Worm (Caenorhabditis elegans) whole organism, L4 larva: ENCODE measurements around the gene ZK632.11.

Source experiments
- D1046.2 ChIP-seq: fragments of 200-800 bp; sonication (Bioruptor generic); IDR thresholded peaks from 2 replicates; pipeline ENCODE4 v1.3.6; 2022; ENCODE audit warnings: missing genetic modification characterization, missing compliant biosample characterization
- F10B5.3 ChIP-seq: sonication (generic microtip); optimal IDR thresholded peaks from 2 replicates; lab custom pipeline; 2016; ENCODE audit warnings: mild to moderate bottlenecking, missing genetic modification characterization, missing compliant biosample characterization
- F44E2.7 ChIP-seq: fragments of 200-800 bp; sonication (Bioruptor generic); IDR thresholded peaks from 2 replicates; pipeline ENCODE4 v2.1.2; 2022; ENCODE audit warnings: missing genetic modification characterization, missing compliant biosample characterization
- T20F7.1 ChIP-seq: fragments of 200-800 bp; sonication (Bioruptor generic); optimal IDR thresholded peaks from 2 replicates; lab custom pipeline; 2018; ENCODE audit warnings: mild to moderate bottlenecking, missing genetic modification characterization, missing compliant biosample characterization
- Y105C5A.15 ChIP-seq: fragments of 200-800 bp; sonication (Bioruptor generic); IDR thresholded peaks from 2 replicates; pipeline ENCODE4 v1.3.6; 2022; ENCODE audit warnings: missing genetic modification characterization, missing compliant biosample characterization
- Y48G9A.11 ChIP-seq: fragments of 200-800 bp; sonication (Bioruptor generic); IDR thresholded peaks from 2 replicates; pipeline ENCODE4 v1.3.6; 2022; ENCODE audit warnings: missing genetic modification reagents, missing genetic modification characterization, missing compliant biosample characterization
- aha-1 ChIP-seq: fragments of 150-350 bp; peaks from one replicate; lab custom pipeline; 2014; ENCODE audit warnings: missing biosample characterization, missing genetic modification characterization
- cey-2 ChIP-seq: sonication (generic microtip); optimal IDR thresholded peaks from 3 replicates; lab custom pipeline; 2017; ENCODE audit warnings: missing genetic modification characterization, mild to moderate bottlenecking, missing compliant biosample characterization, antibody characterized with exemption, borderline replicate concordance; ENCODE audit not compliant: insufficient read depth
- ctbp-1 ChIP-seq: fragments of 200-800 bp; sonication (Bioruptor generic); IDR thresholded peaks from 2 replicates; pipeline ENCODE4 v1.3.6; 2022; ENCODE audit warnings: missing genetic modification reagents, missing genetic modification characterization, missing compliant biosample characterization
- daf-16 ChIP-seq, 3 experiments: sonication (generic microtip); optimal IDR thresholded peaks; 2 replicates each; lab custom pipeline; 2016 to 2017; ENCODE audit warnings: missing genetic modification characterization in 3 of 3, missing genetic modification reagents in 3 of 3, mild to moderate bottlenecking in 2 of 3, missing compliant biosample characterization in 2 of 3, missing biosample characterization in 1 of 3, moderate library complexity in 1 of 3
- daf-19 ChIP-seq: fragments of 200-800 bp; sonication (Bioruptor generic); conservative IDR thresholded peaks from 2 replicates; pipeline ENCODE4 v1.3.6; 2022; ENCODE audit warnings: missing genetic modification characterization, missing compliant biosample characterization
- dmd-6 ChIP-seq: fragments of 200-800 bp; sonication (Bioruptor generic); IDR thresholded peaks from 2 replicates; pipeline ENCODE4 v1.3.6; 2022; ENCODE audit warnings: missing genetic modification reagents, missing genetic modification characterization, missing compliant biosample characterization
- dmd-9 ChIP-seq: fragments of 200-800 bp; sonication (Bioruptor generic); IDR thresholded peaks from 2 replicates; pipeline ENCODE4 v1.3.6; 2022; ENCODE audit warnings: missing genetic modification reagents, missing genetic modification characterization, missing compliant biosample characterization
- dpl-1 ChIP-seq: fragments of 150-350 bp; optimal IDR thresholded peaks from 2 replicates; lab custom pipeline; 2014; ENCODE audit warnings: missing biosample characterization, missing genetic modification reagents, missing genetic modification characterization
- dve-1 ChIP-seq: sonication (generic microtip); optimal IDR thresholded peaks from 2 replicates; lab custom pipeline; 2017; ENCODE audit warnings: antibody characterized with exemption, mild to moderate bottlenecking, missing genetic modification characterization, missing compliant biosample characterization; ENCODE audit not compliant: insufficient read depth
- egl-27 ChIP-seq: sonication (generic microtip); optimal IDR thresholded peaks from 3 replicates; lab custom pipeline; 2017; ENCODE audit warnings: missing biosample characterization, missing genetic modification reagents, missing genetic modification characterization
- hif-1 ChIP-seq, 2 experiments: sonication (generic microtip); optimal IDR thresholded peaks; 2 replicates each; lab custom pipeline; 2016 to 2017; ENCODE audit warnings: missing compliant biosample characterization in 2 of 2, missing genetic modification characterization in 2 of 2, missing genetic modification reagents in 2 of 2, missing genotype in 2 of 2, mild to moderate bottlenecking in 1 of 2
- hmg-1.1 ChIP-seq: fragments of 200-800 bp; sonication (Bioruptor generic); IDR thresholded peaks from 2 replicates; pipeline ENCODE4 v1.3.6; 2022; ENCODE audit warnings: missing genetic modification reagents, missing genetic modification characterization, missing compliant biosample characterization
- lin-1 ChIP-seq: fragments of 200-800 bp; sonication (Bioruptor generic); IDR thresholded peaks from 2 replicates; pipeline ENCODE4 v1.3.6; 2022; ENCODE audit warnings: missing genetic modification reagents, missing genetic modification characterization, missing compliant biosample characterization
- lin-29 ChIP-seq: fragments of 200-800 bp; sonication (Bioruptor generic); IDR thresholded peaks from 2 replicates; pipeline ENCODE4 v1.3.6; 2022; ENCODE audit warnings: missing genetic modification reagents, missing genetic modification characterization, missing compliant biosample characterization
- lin-38 ChIP-seq: fragments of 200-800 bp; sonication (Bioruptor generic); IDR thresholded peaks from 2 replicates; pipeline ENCODE4 v1.3.6; 2022; ENCODE audit warnings: missing genetic modification reagents, missing genetic modification characterization, missing compliant biosample characterization
- lir-3 ChIP-seq: sonication (generic microtip); optimal IDR thresholded peaks from 2 replicates; lab custom pipeline; 2016; ENCODE audit warnings: mild to moderate bottlenecking, missing genetic modification characterization, missing compliant biosample characterization
- lsy-2 ChIP-seq, 2 experiments: fragments of 150-350 bp in 1 of 2; sonication (generic microtip) in 1 of 2; optimal IDR thresholded peaks; 2 replicates each; lab custom pipeline; 2014 to 2017; ENCODE audit warnings: missing biosample characterization in 2 of 2, missing genetic modification characterization in 2 of 2
- madf-9 ChIP-seq: fragments of 200-800 bp; sonication (Bioruptor generic); conservative IDR thresholded peaks from 2 replicates; pipeline ENCODE4 v1.3.6; 2022; ENCODE audit warnings: missing genetic modification reagents, missing genetic modification characterization, missing compliant biosample characterization
- mdl-1 ChIP-seq, 2 experiments: fragments of 150-350 bp in 1 of 2; sonication (generic microtip) in 1 of 2; optimal IDR thresholded peaks; 2 replicates each; lab custom pipeline; 2014 to 2017; ENCODE audit warnings: missing biosample characterization in 2 of 2, missing genetic modification characterization in 2 of 2
- mdt-29 ChIP-seq: fragments of 200-800 bp; sonication (Bioruptor generic); IDR thresholded peaks from 2 replicates; pipeline ENCODE4 v1.3.6; 2022; ENCODE audit warnings: missing genetic modification reagents, missing genetic modification characterization, missing compliant biosample characterization
- mep-1 ChIP-seq: fragments of 150-350 bp; sonication (generic microtip); optimal IDR thresholded peaks from 3 replicates; lab custom pipeline; 2014; ENCODE audit warnings: missing biosample characterization, missing genetic modification characterization
- mes-2 ChIP-seq: sonication (generic microtip); optimal IDR thresholded peaks from 2 replicates; lab custom pipeline; 2016; ENCODE audit warnings: missing genotype, mild to moderate bottlenecking, missing genetic modification characterization, missing compliant biosample characterization; ENCODE audit not compliant: poor library complexity, severe bottlenecking
- nhr-102 ChIP-seq: sonication (generic microtip); optimal IDR thresholded peaks from 2 replicates; lab custom pipeline; 2016; ENCODE audit warnings: mild to moderate bottlenecking, missing genetic modification characterization, moderate library complexity, missing compliant biosample characterization
- nhr-111 ChIP-seq: fragments of 200-800 bp; sonication (Bioruptor generic); optimal IDR thresholded peaks from 2 replicates; lab custom pipeline; 2018; ENCODE audit warnings: mild to moderate bottlenecking, missing genetic modification characterization, missing compliant biosample characterization
- nhr-25 ChIP-seq: sonication (generic microtip); optimal IDR thresholded peaks from 2 replicates; lab custom pipeline; 2017; ENCODE audit warnings: missing genetic modification characterization, mild to moderate bottlenecking, missing compliant biosample characterization, antibody characterized with exemption, moderate library complexity, borderline replicate concordance; ENCODE audit not compliant: insufficient read depth
- nhr-28 ChIP-seq: fragments of 150-350 bp; optimal IDR thresholded peaks from 2 replicates; lab custom pipeline; 2014; ENCODE audit warnings: missing biosample characterization, missing genetic modification characterization
- nhr-42 ChIP-seq: fragments of 200-800 bp; sonication (Bioruptor generic); IDR thresholded peaks from 2 replicates; pipeline ENCODE4 v1.3.6; 2022; ENCODE audit warnings: missing genetic modification characterization, missing compliant biosample characterization
- nhr-6 ChIP-seq: fragments of 150-350 bp; optimal IDR thresholded peaks from 2 replicates; lab custom pipeline; 2014; ENCODE audit warnings: missing biosample characterization, missing genetic modification characterization
- nhr-76 ChIP-seq: fragments of 150-350 bp; optimal IDR thresholded peaks from 2 replicates; lab custom pipeline; 2014; ENCODE audit warnings: missing biosample characterization, missing genetic modification characterization
- nhr-77 ChIP-seq: fragments of 150-350 bp; optimal IDR thresholded peaks from 2 replicates; lab custom pipeline; 2014; ENCODE audit warnings: missing biosample characterization, missing genetic modification characterization
- pha-4 ChIP-seq, 2 experiments: fragments of 150-350 bp in 1 of 2; fragments of 200-800 bp in 1 of 2; sonication (Bioruptor generic) in 1 of 2; IDR thresholded peaks in 1 of 2; optimal IDR thresholded peaks in 1 of 2; 2 replicates each; pipeline versions ENCODE4 v1.3.6 to Lab custom; 2014 to 2022; ENCODE audit warnings: missing genetic modification characterization in 2 of 2, missing genetic modification reagents in 2 of 2, missing biosample characterization in 1 of 2, missing compliant biosample characterization in 1 of 2
- php-3 ChIP-seq: fragments of 200-800 bp; sonication (Bioruptor generic); IDR thresholded peaks from 2 replicates; pipeline ENCODE4 v1.3.6; 2022; ENCODE audit warnings: missing genetic modification reagents, missing genetic modification characterization, missing compliant biosample characterization
- skn-1 ChIP-seq: fragments of 150-350 bp; optimal IDR thresholded peaks from 2 replicates; lab custom pipeline; 2014; ENCODE audit warnings: missing biosample characterization, missing genetic modification characterization
- snpc-4 ChIP-seq: fragments of 150-350 bp; optimal IDR thresholded peaks from 2 replicates; lab custom pipeline; 2014; ENCODE audit warnings: missing biosample characterization, missing genetic modification characterization
- vab-7 ChIP-seq: fragments of 200-800 bp; sonication (Bioruptor generic); IDR thresholded peaks from 2 replicates; pipeline ENCODE4 v1.3.6; 2022; ENCODE audit warnings: missing genetic modification reagents, missing genetic modification characterization, missing compliant biosample characterization
- zfp-2 ChIP-seq: sonication (generic microtip); optimal IDR thresholded peaks from 2 replicates; lab custom pipeline; 2016; ENCODE audit warnings: mild to moderate bottlenecking, missing genetic modification characterization, missing compliant biosample characterization
- zfp-3 ChIP-seq: fragments of 200-800 bp; sonication (Bioruptor generic); conservative IDR thresholded peaks from 2 replicates; pipeline ENCODE4 v1.3.6; 2022; ENCODE audit warnings: missing genetic modification reagents, missing genetic modification characterization, missing compliant biosample characterization
- zip-2 ChIP-seq: fragments of 150-350 bp; optimal IDR thresholded peaks from 2 replicates; lab custom pipeline; 2014; ENCODE audit warnings: missing biosample characterization, missing genetic modification characterization
- ztf-7 ChIP-seq: fragments of 150-350 bp; optimal IDR thresholded peaks from 2 replicates; lab custom pipeline; 2014; ENCODE audit warnings: missing biosample characterization, missing genetic modification characterization

The ZK632.11 gene

DNA sequence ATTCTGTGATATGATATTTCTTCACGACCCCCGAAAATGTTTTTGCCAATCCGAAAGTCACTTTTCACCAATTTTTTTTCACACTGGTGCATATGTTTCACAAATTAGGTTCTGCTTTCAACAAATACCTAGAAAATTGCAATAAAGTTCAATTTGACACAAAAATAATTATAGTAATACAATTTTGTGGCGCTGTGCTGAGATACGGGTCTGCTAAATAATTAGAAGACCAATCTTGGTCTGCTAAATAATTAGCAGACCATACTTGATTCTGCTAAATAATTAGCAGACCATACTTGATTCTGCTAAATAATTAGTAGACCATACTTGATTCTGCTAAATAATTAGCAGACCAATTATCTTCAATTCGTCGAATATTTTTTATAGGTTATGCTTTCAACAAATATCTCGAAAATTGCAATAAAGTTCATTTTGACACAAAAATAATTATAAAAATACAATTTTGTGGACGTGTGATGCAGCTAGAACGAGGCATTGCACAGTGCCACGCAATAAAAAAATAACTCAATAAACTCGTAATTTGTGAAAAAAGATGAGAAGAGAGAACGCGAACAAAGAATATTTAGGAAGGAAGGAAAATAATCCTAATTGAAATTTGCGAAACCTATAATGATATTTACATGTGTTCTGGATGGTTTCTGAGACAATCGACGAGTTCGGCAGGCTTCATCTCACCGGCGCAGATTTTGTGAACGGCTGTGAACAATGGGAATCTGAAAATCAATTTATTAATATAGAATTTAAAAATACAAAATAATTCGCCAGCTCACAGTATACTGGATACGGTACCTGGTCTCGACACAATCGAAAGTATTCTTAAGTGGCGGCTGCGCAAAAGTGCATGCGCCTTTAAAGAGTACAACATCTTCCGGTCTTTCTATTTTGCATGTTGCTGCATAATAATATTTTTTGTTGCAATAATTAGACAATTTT, 26.2 kb downstream of the ZK632.11 start:
- TF ChIP-seq lin-1 (GFP tag; lab: Robert Waterston, UW) = 0 out of 2 replicates have a peak, but pooled peaks have one; percentile 17
- TF ChIP-seq madf-9 (GFP tag; lab: Robert Waterston, UW) = no peak
- no peak for TF ChIP-seq nhr-25 (tag; lab: Kevin White, UChicago)
- TF ChIP-seq mdt-29 (GFP tag; lab: Robert Waterston, UW) = no peak
- TF ChIP-seq ztf-7 (tag; lab: Kevin White, UChicago) = no peak
- no peak for TF ChIP-seq daf-16 (GFP tag; optimal IDR thresholded peaks at IDR 0.05; lab: Kevin White, UChicago)
- TF ChIP-seq daf-16 (tag; optimal IDR thresholded peaks at IDR 0.05; lab: Kevin White, UChicago) = peak; percentile 1
- TF ChIP-seq zfp-2 = no peak
- TF ChIP-seq nhr-6 (tag; lab: Kevin White, UChicago) = no peak
- TF ChIP-seq aha-1 = peak; percentile 1
- TF ChIP-seq pha-4 (GFP tag; IDR thresholded peaks at IDR 0.05; lab: Robert Waterston, UW) = no peak
- no peak for TF ChIP-seq pha-4 (tag; optimal IDR thresholded peaks at IDR 0.05; lab: Kevin White, UChicago)
- TF ChIP-seq dmd-6 (GFP tag; lab: Robert Waterston, UW) = no peak
- 0 out of 2 replicates have a peak, but pooled peaks have one; percentile 35 for TF ChIP-seq php-3 (GFP tag; lab: Robert Waterston, UW)
- no peak for TF ChIP-seq skn-1 (tag; lab: Kevin White, UChicago)
- no peak for TF ChIP-seq ctbp-1 (GFP tag; lab: Robert Waterston, UW)
- TF ChIP-seq nhr-111 = no peak
- TF ChIP-seq hmg-1.1 (GFP tag; lab: Robert Waterston, UW) = no peak
- no peak for TF ChIP-seq dve-1
- TF ChIP-seq nhr-102 = no peak
- TF ChIP-seq zfp-3 (GFP tag; lab: Robert Waterston, UW) = peak; percentile 59; the same call in 1 of the 2 replicates
- 0 out of 2 replicates have a peak, but pooled peaks have one; percentile 27 for TF ChIP-seq Y105C5A.15 (GFP tag; lab: Robert Waterston, UW)
- no peak for TF ChIP-seq egl-27 (tag; lab: Kevin White, UChicago)
- TF ChIP-seq mes-2 (tag; lab: Kevin White, UChicago) = peak; percentile 18
- TF ChIP-seq mep-1 (tag; lab: Kevin White, UChicago) = peak; percentile 48
- TF ChIP-seq lin-38 (GFP tag; lab: Robert Waterston, UW) = peak; percentile 13; the same call in 1 of the 2 replicates
- TF ChIP-seq nhr-28 (tag; lab: Kevin White, UChicago) = no peak
- peak; percentile 40 for TF ChIP-seq T20F7.1 (GFP tag; lab: Kevin White, UChicago)
- no peak for TF ChIP-seq lin-29
- no peak for TF ChIP-seq zip-2

DNA sequence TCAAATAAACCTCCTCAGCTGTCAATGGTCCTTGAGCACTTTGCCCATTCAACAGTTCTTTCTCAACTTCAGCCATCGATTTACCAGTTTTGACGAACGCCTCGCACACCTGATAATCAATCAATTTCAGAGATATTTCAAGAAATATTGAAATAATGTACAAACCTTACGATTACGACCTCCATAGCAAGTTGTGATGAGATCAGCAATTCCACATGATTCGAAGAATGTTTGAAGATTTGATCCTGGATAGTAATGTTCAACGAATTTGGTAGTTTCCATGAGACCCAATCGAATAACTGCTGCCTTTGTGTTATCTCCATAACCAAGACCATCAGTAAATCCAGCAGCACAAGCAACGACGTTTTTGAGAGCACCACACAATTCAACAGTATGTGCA, 27.2 kb downstream of the ZK632.11 start:
- TF ChIP-seq aha-1 (peak; percentile 88), mep-1 (tag; lab: Kevin White, UChicago) (no peak)

DNA sequence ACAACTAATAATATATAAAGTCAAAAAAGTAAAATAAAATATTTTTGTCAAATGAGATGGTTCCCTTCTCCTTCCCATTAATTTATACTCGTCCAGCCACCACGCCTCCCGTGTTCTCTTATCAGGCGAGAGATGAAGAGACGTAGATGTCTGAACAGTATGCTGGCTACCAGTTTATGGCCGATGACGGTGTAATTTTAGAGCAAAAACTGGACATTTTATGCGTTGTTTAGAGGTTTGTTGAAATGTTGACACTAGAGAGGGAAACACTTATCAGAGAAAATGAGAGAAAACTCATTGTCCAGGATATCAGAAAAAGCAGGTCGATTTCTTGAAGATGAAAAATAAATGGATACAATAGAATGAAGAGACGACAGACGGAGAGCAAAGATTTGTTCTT, 29.4 kb downstream of the ZK632.11 start:
- TF ChIP-seq F44E2.7 (GFP tag; lab: Robert Waterston, UW) = no peak
- no peak for TF ChIP-seq lsy-2 (tag; optimal IDR thresholded peaks at IDR 0.05; lab: Kevin White, UChicago)
- no peak for TF ChIP-seq hif-1 (tag; optimal IDR thresholded peaks at IDR 0.05; lab: Kevin White, UChicago)
- no peak for TF ChIP-seq nhr-42 (GFP tag; lab: Robert Waterston, UW)
- TF ChIP-seq Y48G9A.11 (GFP tag; lab: Robert Waterston, UW) = no peak
- TF ChIP-seq daf-19 (GFP tag; lab: Robert Waterston, UW) = no peak
- TF ChIP-seq nhr-76 (tag; lab: Kevin White, UChicago) = no peak
- TF ChIP-seq php-3 (GFP tag; lab: Robert Waterston, UW) = peak; percentile 79
- no peak for TF ChIP-seq snpc-4 (tag; lab: Kevin White, UChicago)
- no peak for TF ChIP-seq dmd-9
- TF ChIP-seq F10B5.3 (tag; lab: Kevin White, UChicago) = no peak
- TF ChIP-seq nhr-77 (tag; lab: Kevin White, UChicago) = peak; percentile 36
- peak; percentile 21 for TF ChIP-seq mes-2 (tag; lab: Kevin White, UChicago)
- no peak for TF ChIP-seq dpl-1 (GFP tag; lab: Kevin White, UChicago)
- no peak for TF ChIP-seq lir-3 (tag; lab: Kevin White, UChicago)
- no peak for TF ChIP-seq D1046.2 (GFP tag; lab: Robert Waterston, UW)
- peak in 1 of 2 experiments; percentile 36 for TF ChIP-seq mdl-1 (tag; optimal IDR thresholded peaks at IDR 0.05; lab: Kevin White, UChicago)
- no peak for TF ChIP-seq cey-2 (tag; lab: Kevin White, UChicago)
- TF ChIP-seq vab-7 (GFP tag; lab: Robert Waterston, UW) = no peak
